Worm (Caenorhabditis elegans): ENCODE data around the gene F38A5.8.

- TF ChIP-seq him-1 (tag; optimal IDR thresholded peaks at IDR 0.05), result no peak
- TF ChIP-seq W03F9.2 (tag; optimal IDR thresholded peaks at IDR 0.05), result no peak
- no peak for TF ChIP-seq dao-5 (tag; optimal IDR thresholded peaks at IDR 0.05)
These were observed 43.9 kb upstream of the F38A5.8 start, which contains the start of gene paqr-1 for ce11 chrIV:6555388-6556330.

All from whole organism, L4/young adult.